Fruit fly (Drosophila melanogaster): Measurements from ENCODE around the gene CG12003.

Gene CG12003

DNA sequence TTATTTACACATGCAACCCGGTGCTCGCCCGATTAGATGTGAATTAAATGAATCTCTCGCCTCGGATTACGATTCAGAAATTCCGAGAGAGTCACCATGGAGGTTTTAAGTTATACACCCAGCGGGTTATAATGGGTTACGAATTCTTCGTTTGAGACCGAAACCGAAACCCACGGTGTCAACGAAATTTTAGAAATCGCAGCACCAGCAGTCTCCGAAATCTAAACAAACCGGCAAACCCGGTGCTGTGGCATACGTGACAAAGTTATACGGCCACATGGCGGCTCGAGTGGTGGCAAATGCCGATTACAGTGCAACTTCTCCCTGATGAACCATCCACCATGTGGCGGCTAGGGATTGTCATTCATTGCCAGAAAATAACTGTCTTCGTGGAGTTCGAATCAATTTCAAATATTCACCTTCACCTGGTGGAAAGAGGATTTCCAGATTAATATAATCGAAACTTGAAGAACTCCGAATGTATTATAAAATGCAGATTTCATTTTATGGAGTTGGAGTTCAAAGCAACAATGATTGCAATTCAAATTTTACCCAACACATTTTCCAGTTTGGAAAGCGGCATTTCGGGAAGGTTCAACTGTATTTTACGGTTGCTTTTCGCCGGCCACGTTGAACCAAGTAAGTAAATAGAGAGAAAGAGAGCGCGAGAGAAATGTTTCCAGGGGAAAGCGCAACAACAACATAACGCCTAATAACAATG lies 49.2 kb upstream of the CG12003 start (continued):
- TF ChIP-seq HmgZ (tag; optimal IDR thresholded peaks at IDR 0.05) (peak; percentile 62), CG7357 (GFP tag; IDR thresholded peaks at IDR 0.05) (peak; percentile 41; the same call in 1 of the 3 replicates), CG10274 (GFP tag; optimal IDR thresholded peaks at IDR 0.05) (peak; percentile 49), aop (GFP tag; IDR thresholded peaks at IDR 0.05) (no peak), Hr39 (optimal IDR thresholded peaks at IDR 0.05) (no peak), CG18476 (GFP tag; optimal IDR thresholded peaks at IDR 0.05) (peak; percentile 68), BEAF-32 (GFP tag; optimal IDR thresholded peaks at IDR 0.05) (no peak), CG11560 (tag; IDR thresholded peaks at IDR 0.05) (no peak), CG10654 (GFP tag; optimal IDR thresholded peaks at IDR 0.05) (peak; percentile 49), trh (GFP tag; optimal IDR thresholded peaks at IDR 0.05) (peak; percentile 54), Opbp (GFP tag; IDR thresholded peaks at IDR 0.05; ENCODE audit: partially characterized antibody) (no peak), Deaf1 (tag; optimal IDR thresholded peaks at IDR 0.05) (peak; percentile 9), CG4360 (GFP tag; IDR thresholded peaks at IDR 0.05) (peak; percentile 67; the same call in 1 of the 2 replicates), CG17361 (GFP tag; IDR thresholded peaks at IDR 0.05) (peak; percentile 82), Hsf (GFP tag; optimal IDR thresholded peaks at IDR 0.05) (peak; percentile 73), NfI (GFP tag; optimal IDR thresholded peaks at IDR 0.05) (peak; percentile 68), CG18619 (GFP tag; optimal IDR thresholded peaks at IDR 0.05) (peak; percentile 78), CG9437 (GFP tag; optimal IDR thresholded peaks at IDR 0.05) (peak; percentile 73), Elba2 (GFP tag; optimal IDR thresholded peaks at IDR 0.05) (no peak), shn (GFP tag; optimal IDR thresholded peaks at IDR 0.05) (peak; percentile 71), fd96Cb (tag; optimal IDR thresholded peaks at IDR 0.05) (peak; percentile 75), CG6175 (GFP tag; IDR thresholded peaks at IDR 0.05) (no peak), peb (GFP tag; IDR thresholded peaks at IDR 0.05) (peak; percentile 47; the same call in 1 of the 2 replicates), gfzf (GFP tag; optimal IDR thresholded peaks at IDR 0.05) (peak; percentile 13), slou (GFP tag; optimal IDR thresholded peaks at IDR 0.05) (no peak), sens-2 (GFP tag; IDR thresholded peaks at IDR 0.05) (0 out of 2 replicates have a peak, but pooled peaks have one; percentile 32), Side (GFP tag; optimal IDR thresholded peaks at IDR 0.05) (peak; percentile 4), zfh1 (GFP tag; IDR thresholded peaks at IDR 0.05) (peak; percentile 68), CG1603 (tag; optimal IDR thresholded peaks at IDR 0.05) (peak; percentile 70), CG7839 (tag; optimal IDR thresholded peaks at IDR 0.05) (peak; percentile 80), ken (GFP tag; IDR thresholded peaks at IDR 0.05) (peak; percentile 56; the same call in 1 of the 3 replicates), CG7271 (tag; optimal IDR thresholded peaks at IDR 0.05) (no peak), CG14050 (GFP tag; IDR thresholded peaks at IDR 0.05) (no peak), Rx (GFP tag; IDR thresholded peaks at IDR 0.05) (peak; percentile 39; the same call in 1 of the 2 replicates), Oli (tag; optimal IDR thresholded peaks at IDR 0.05) (peak; percentile 82), CG1647 (GFP tag; optimal IDR thresholded peaks at IDR 0.05) (no peak), slbo (GFP tag; IDR thresholded peaks at IDR 0.05) (peak; percentile 48; the same call in 1 of the 2 replicates), CG8765 (GFP tag; IDR thresholded peaks at IDR 0.05) (peak; percentile 32; the same call in 1 of the 2 replicates), CG16779 (GFP tag; IDR thresholded peaks at IDR 0.05) (no peak), Fer3 (tag; optimal IDR thresholded peaks at IDR 0.05) (no peak), crol (GFP tag; IDR thresholded peaks at IDR 0.05) (no peak), seq (GFP tag; IDR thresholded peaks at IDR 0.05) (0 out of 2 replicates have a peak, but pooled peaks have one; percentile 45), gcm (GFP tag; optimal IDR thresholded peaks at IDR 0.05) (peak; percentile 69), Optix (GFP tag; IDR thresholded peaks at IDR 0.05) (peak; percentile 48; the same call in 1 of the 3 replicates), CG2712 (tag; optimal IDR thresholded peaks at IDR 0.05) (peak; percentile 85), lbe (GFP tag; optimal IDR thresholded peaks at IDR 0.05) (no peak), Taf1 (GFP tag; IDR thresholded peaks at IDR 0.05) (no peak), CG30020 (tag; optimal IDR thresholded peaks at IDR 0.05) (peak; percentile 57), bbx (GFP tag; IDR thresholded peaks at IDR 0.05; ENCODE audit: partially characterized antibody) (no peak), Jarid2 (GFP tag; optimal IDR thresholded peaks at IDR 0.05) (peak; percentile 8)

Measured in whole organism, embryonic.